Worm (Caenorhabditis elegans) whole organism, midembryonic: ENCODE data around the gene sra-12.

ENCODE experiments used
- T22C8.4 ChIP-seq: fragments of 200-800 bp; sonication (Bioruptor generic); IDR thresholded peaks from 2 replicates; pipeline ENCODE4 v1.3.6; 2022; ENCODE audit warnings: missing genetic modification characterization, missing compliant biosample characterization
- cog-1 ChIP-seq: sonication (generic microtip); optimal IDR thresholded peaks from 2 replicates; lab custom pipeline; 2016; ENCODE audit warnings: missing genetic modification characterization, missing compliant biosample characterization
- flt-1 ChIP-seq: fragments of 200-800 bp; sonication (Bioruptor generic); IDR thresholded peaks from 2 replicates; pipeline ENCODE4 v1.3.6; 2022; ENCODE audit warnings: missing genetic modification characterization, missing compliant biosample characterization
- klf-2 ChIP-seq: fragments of 200-800 bp; sonication (Bioruptor generic); conservative IDR thresholded peaks from 2 replicates; pipeline ENCODE4 v1.3.6; 2022; ENCODE audit warnings: missing genetic modification reagents, missing genetic modification characterization, missing compliant biosample characterization
- med-1 ChIP-seq: sonication (generic microtip); optimal IDR thresholded peaks from 2 replicates; lab custom pipeline; 2017; ENCODE audit warnings: missing genetic modification characterization, mild to moderate bottlenecking, missing compliant biosample characterization, antibody characterized with exemption, missing genetic modification reagents; ENCODE audit not compliant: insufficient read depth
- ref-1 ChIP-seq: fragments of 200-800 bp; sonication (Bioruptor generic); conservative IDR thresholded peaks from 2 replicates; pipeline ENCODE4 v1.3.6; 2022; ENCODE audit warnings: missing genetic modification reagents, missing genetic modification characterization, missing compliant biosample characterization
- tab-1 ChIP-seq: fragments of 200-800 bp; sonication (Bioruptor generic); IDR thresholded peaks from 2 replicates; pipeline ENCODE4 v1.3.6; 2022; ENCODE audit warnings: missing genetic modification characterization, missing compliant biosample characterization
- ztf-23 ChIP-seq: fragments of 200-800 bp; sonication (Bioruptor generic); IDR thresholded peaks from 2 replicates; pipeline ENCODE4 v1.3.6; 2022; ENCODE audit warnings: missing genetic modification reagents, missing genetic modification characterization, missing compliant biosample characterization
- ztf-29 ChIP-seq: fragments of 200-800 bp; sonication (Bioruptor generic); IDR thresholded peaks from 2 replicates; pipeline ENCODE4 v1.3.6; 2022; ENCODE audit warnings: missing genetic modification reagents, missing genetic modification characterization, missing compliant biosample characterization

DNA sequence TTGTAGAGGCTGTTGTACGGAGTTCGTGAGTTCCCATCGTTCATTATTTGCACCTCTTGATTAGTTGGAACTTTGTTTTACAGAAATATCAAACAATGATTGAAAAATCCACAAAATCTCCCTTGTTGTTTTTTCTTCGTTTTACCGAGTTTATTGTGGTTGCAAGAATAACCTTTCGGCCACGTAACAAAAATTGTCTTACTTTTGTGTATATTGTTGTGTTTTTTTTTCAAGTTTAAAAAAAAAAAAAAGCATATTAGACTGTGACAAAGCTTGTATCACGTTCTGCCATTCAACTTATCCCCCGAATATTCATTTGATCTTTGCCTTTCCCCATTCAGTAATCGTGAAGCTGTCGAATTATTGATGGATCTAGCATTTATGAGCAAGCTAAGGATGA, 12.9 kb upstream of the sra-12 start, which contains the start of gene F44F4.10:
- TF ChIP-seq T22C8.4 (GFP tag; lab: Robert Waterston, UW) (no peak), flt-1 (no peak), ztf-29 (GFP tag; lab: Robert Waterston, UW) (no peak), klf-2 (GFP tag; lab: Robert Waterston, UW) (no peak), ztf-23 (GFP tag; lab: Robert Waterston, UW) (no peak), cog-1 (tag; lab: Kevin White, UChicago) (no peak), ref-1 (GFP tag; lab: Robert Waterston, UW) (no peak), med-1 (GFP tag; lab: Kevin White, UChicago) (no peak), tab-1 (no peak)
